Worm (Caenorhabditis elegans): ENCODE data around the gene F35A5.5.
A peak's percentile ranks its signal among the peaks of the same experiment; 100 is the strongest.

The F35A5.5 gene

ce11 chrX:3839172-3839571 lies 43.6 kb upstream of the F35A5.5 start (continued):
- TF ChIP-seq unc-98 (GFP tag; IDR thresholded peaks at IDR 0.05) (no peak), mdl-1 (tag; optimal IDR thresholded peaks at IDR 0.05) (peak in 1 of 2 experiments; percentile 23), snu-23 (GFP tag; optimal IDR thresholded peaks at IDR 0.05) (peak; percentile 73), F16B12.6 (tag; optimal IDR thresholded peaks at IDR 0.05) (no peak), C34B4.2 (tag; optimal IDR thresholded peaks at IDR 0.05) (no peak), nhr-84 (tag; optimal IDR thresholded peaks at IDR 0.05) (no peak), efl-3 (GFP tag; optimal IDR thresholded peaks at IDR 0.05) (no peak), ceh-90 (tag; optimal IDR thresholded peaks at IDR 0.05) (no peak), fkh-8 (tag; optimal IDR thresholded peaks at IDR 0.05) (no peak), nhr-76 (tag; optimal IDR thresholded peaks at IDR 0.05) (no peak), Y116A8C.19 (tag; optimal IDR thresholded peaks at IDR 0.05; ENCODE audit: borderline replicate concordance) (no peak), isw-1 (GFP tag; IDR thresholded peaks at IDR 0.05) (no peak), ceh-82 (tag; optimal IDR thresholded peaks at IDR 0.05) (no peak), zag-1 (tag; optimal IDR thresholded peaks at IDR 0.05) (no peak), blmp-1 (tag; optimal IDR thresholded peaks at IDR 0.05) (peak; percentile 37), zip-4 (GFP tag; optimal IDR thresholded peaks at IDR 0.05) (no peak), jun-1 (tag; optimal IDR thresholded peaks at IDR 0.05) (no peak), lin-14 (GFP tag; optimal IDR thresholded peaks at IDR 0.05) (peak; percentile 94), xbp-1 (tag; optimal IDR thresholded peaks at IDR 0.05) (peak; percentile 29), nhr-12 (tag; optimal IDR thresholded peaks at IDR 0.05) (no peak), C04F5.9 (tag; optimal IDR thresholded peaks at IDR 0.05) (peak; percentile 15), ceh-88 (GFP tag; IDR thresholded peaks at IDR 0.05) (no peak), sox-4 (tag; optimal IDR thresholded peaks at IDR 0.05) (peak; percentile 20), sup-37 (GFP tag; optimal IDR thresholded peaks at IDR 0.05) (no peak), fos-1 (tag; optimal IDR thresholded peaks at IDR 0.05) (no peak), hlh-4 (tag; optimal IDR thresholded peaks at IDR 0.05) (no peak), lin-15B (tag; optimal IDR thresholded peaks at IDR 0.05) (no peak), ztf-4 (tag; optimal IDR thresholded peaks at IDR 0.05) (peak; percentile 55), nhr-77 (tag; optimal IDR thresholded peaks at IDR 0.05) (no peak), pag-3 (tag; optimal IDR thresholded peaks at IDR 0.05; ENCODE audit: borderline replicate concordance, insufficient read depth) (no peak), elt-3 (tag; optimal IDR thresholded peaks at IDR 0.05) (peak in 2 of 6 experiments; percentile 32), rnt-1 (tag; optimal IDR thresholded peaks at IDR 0.05) (peak; percentile 84), nhr-19 (GFP tag; conservative IDR thresholded peaks at IDR 0.05) (peak; percentile 78), efl-1 (optimal IDR thresholded peaks at IDR 0.05) (peak in 1 of 2 experiments; percentile 11), efl-1 (GFP tag; optimal IDR thresholded peaks at IDR 0.05 in 1 of 2) (no peak), tbx-2 (tag; optimal IDR thresholded peaks at IDR 0.05) (peak; percentile 45), unc-30 (tag; optimal IDR thresholded peaks at IDR 0.05) (no peak), C16A3.4 (tag; optimal IDR thresholded peaks at IDR 0.05) (peak; percentile 7), ces-1 (GFP tag; optimal IDR thresholded peaks at IDR 0.05) (no peak)

ce11 chrX:3838670-3839069 lies 43.1 kb upstream of the F35A5.5 start:
- TF ChIP-seq blmp-1 (tag; optimal IDR thresholded peaks at IDR 0.05), result peak; percentile 17
- TF ChIP-seq hlh-17 (GFP tag; optimal IDR thresholded peaks at IDR 0.05; ENCODE audit: borderline replicate concordance), result no peak

ce11 chrX:3837752-3838159 lies 42.2 kb upstream of the F35A5.5 start:
- peak; percentile 95 for TF ChIP-seq blmp-1 (tag; optimal IDR thresholded peaks at IDR 0.05)
- TF ChIP-seq hlh-17 (GFP tag; optimal IDR thresholded peaks at IDR 0.05; ENCODE audit: borderline replicate concordance), result no peak
- no peak for TF ChIP-seq aly-2 (tag; optimal IDR thresholded peaks at IDR 0.05)
- TF ChIP-seq grh-1 (GFP tag; IDR thresholded peaks at IDR 0.05), result peak; percentile 77
- TF ChIP-seq pag-3 (tag; optimal IDR thresholded peaks at IDR 0.05; ENCODE audit: borderline replicate concordance, insufficient read depth), result no peak
- no peak for TF ChIP-seq pqm-1 (tag; optimal IDR thresholded peaks at IDR 0.05)
- TF ChIP-seq lsy-2 (tag; optimal IDR thresholded peaks at IDR 0.05), result no peak
- no peak for TF ChIP-seq jun-1 (tag; optimal IDR thresholded peaks at IDR 0.05)
- no peak for TF ChIP-seq nhr-28 (tag; optimal IDR thresholded peaks at IDR 0.05)
- no peak for TF ChIP-seq dpl-1 (GFP tag; optimal IDR thresholded peaks at IDR 0.05)
- TF ChIP-seq lin-35 (GFP tag; optimal IDR thresholded peaks at IDR 0.05), result peak in 1 of 2 experiments; percentile 40
- peak; percentile 56 for TF ChIP-seq nhr-90 (tag; optimal IDR thresholded peaks at IDR 0.05; ENCODE audit: poor library complexity)
- TF ChIP-seq nhr-71 (tag; optimal IDR thresholded peaks at IDR 0.05), result peak; percentile 87
- no peak for TF ChIP-seq ets-5 (GFP tag; IDR thresholded peaks at IDR 0.05)
- no peak for TF ChIP-seq C16A3.4 (tag; optimal IDR thresholded peaks at IDR 0.05)
- peak in 1 of 2 experiments; percentile 13 for TF ChIP-seq mdl-1 (tag; optimal IDR thresholded peaks at IDR 0.05)
- TF ChIP-seq pax-3 (tag; optimal IDR thresholded peaks at IDR 0.05), result no peak
- TF ChIP-seq unc-130 (tag; optimal IDR thresholded peaks at IDR 0.05), result peak; percentile 24

All from whole organism, L1 larva.